Fruit fly (Drosophila melanogaster): ENCODE measurements around the gene Prosalpha4.

Prosalpha4 gene

DNA sequence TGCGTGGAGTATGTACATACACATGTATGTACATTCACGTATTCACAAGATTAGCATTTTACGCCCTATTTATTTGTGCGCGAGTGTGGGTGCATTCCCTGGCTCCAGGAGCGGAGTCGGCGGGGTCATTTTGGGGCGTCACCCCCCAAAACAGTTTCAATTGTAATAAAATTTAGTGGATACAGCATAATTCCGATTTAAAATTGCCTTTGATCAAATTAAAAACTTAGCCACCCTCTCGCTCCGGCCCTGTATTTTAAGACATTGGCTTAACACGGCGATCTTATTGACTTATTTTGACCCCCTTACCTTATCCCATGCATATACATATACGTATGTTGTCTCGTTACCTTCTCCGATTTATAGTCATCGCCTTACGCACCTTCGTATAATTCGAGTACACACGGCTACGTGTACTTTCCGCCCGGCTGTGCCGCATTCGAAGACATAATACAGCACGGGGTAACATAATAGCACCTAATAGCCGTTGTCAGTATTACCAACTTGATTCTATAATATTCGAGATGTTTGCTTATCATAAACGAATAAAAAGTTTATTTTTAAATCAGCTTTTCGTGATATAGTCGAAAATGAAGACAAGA is 3.4 kb downstream of the Prosalpha4 start (continued):
- TF ChIP-seq maf-S (GFP tag; optimal IDR thresholded peaks at IDR 0.05) (peak; percentile 55), CG6813 (GFP tag; optimal IDR thresholded peaks at IDR 0.05) (peak; percentile 46), lbe (GFP tag; optimal IDR thresholded peaks at IDR 0.05) (peak; percentile 68), sim (GFP tag; IDR thresholded peaks at IDR 0.05) (peak; percentile 83), nerfin-1 (tag; optimal IDR thresholded peaks at IDR 0.05) (peak; percentile 58), chm (GFP tag; IDR thresholded peaks at IDR 0.05) (peak; percentile 82), odd (GFP tag; optimal IDR thresholded peaks at IDR 0.05) (no peak), zfh1 (GFP tag; IDR thresholded peaks at IDR 0.05) (peak; percentile 93), CG12219 (GFP tag; optimal IDR thresholded peaks at IDR 0.05) (peak; percentile 68), dimm (GFP tag; IDR thresholded peaks at IDR 0.05) (no peak), CG30403 (GFP tag; optimal IDR thresholded peaks at IDR 0.05) (peak; percentile 74), CG15269 (tag; optimal IDR thresholded peaks at IDR 0.05) (peak; percentile 80), kni (GFP tag; optimal IDR thresholded peaks at IDR 0.05) (peak; percentile 2), CG7839 (tag; optimal IDR thresholded peaks at IDR 0.05) (peak; percentile 88), CG13894 (tag; optimal IDR thresholded peaks at IDR 0.05) (peak; percentile 72), gro (GFP tag; optimal IDR thresholded peaks at IDR 0.05) (peak; percentile 21), CG8388 (GFP tag; optimal IDR thresholded peaks at IDR 0.05) (peak; percentile 59), CG10267 (tag; optimal IDR thresholded peaks at IDR 0.05) (peak; percentile 17), trem (tag; optimal IDR thresholded peaks at IDR 0.05) (peak; percentile 23), Sin3A (optimal IDR thresholded peaks at IDR 0.05) (no peak), lov (optimal IDR thresholded peaks at IDR 0.05) (no peak), lov (GFP tag; IDR thresholded peaks at IDR 0.05) (peak; percentile 83; the same call in 2 of the 3 replicates), org-1 (GFP tag; optimal IDR thresholded peaks at IDR 0.05) (peak; percentile 80), Elba2 (GFP tag; optimal IDR thresholded peaks at IDR 0.05) (no peak), CG32532 (GFP tag; IDR thresholded peaks at IDR 0.05) (peak; percentile 85), B-H2 (GFP tag; optimal IDR thresholded peaks at IDR 0.05) (peak; percentile 19), Hey (tag; optimal IDR thresholded peaks at IDR 0.05) (no peak), Hmx (GFP tag; optimal IDR thresholded peaks at IDR 0.05) (peak; percentile 74), CG5180 (GFP tag; optimal IDR thresholded peaks at IDR 0.05) (peak; percentile 54), cas (GFP tag; IDR thresholded peaks at IDR 0.05) (peak; percentile 42; the same call in 1 of the 2 replicates), gfzf (GFP tag; optimal IDR thresholded peaks at IDR 0.05) (no peak), fd102C (GFP tag; optimal IDR thresholded peaks at IDR 0.05) (no peak), CG17328 (GFP tag; IDR thresholded peaks at IDR 0.05) (peak; percentile 80), ind (GFP tag; optimal IDR thresholded peaks at IDR 0.05) (peak; percentile 89), slp2 (GFP tag; optimal IDR thresholded peaks at IDR 0.05) (peak; percentile 87), Rx (GFP tag; IDR thresholded peaks at IDR 0.05) (peak; percentile 81), CG9876 (GFP tag; optimal IDR thresholded peaks at IDR 0.05) (peak; percentile 78), Tbp (GFP tag; optimal IDR thresholded peaks at IDR 0.05) (no peak), CG10274 (GFP tag; optimal IDR thresholded peaks at IDR 0.05) (peak; percentile 64), Rfx (GFP tag; IDR thresholded peaks at IDR 0.05) (peak; percentile 94), trh (GFP tag; optimal IDR thresholded peaks at IDR 0.05) (no peak), CG9437 (GFP tag; optimal IDR thresholded peaks at IDR 0.05) (peak; percentile 51), CG11723 (GFP tag; optimal IDR thresholded peaks at IDR 0.05) (peak; percentile 40), gcm2 (GFP tag; optimal IDR thresholded peaks at IDR 0.05) (peak; percentile 56), al (GFP tag; IDR thresholded peaks at IDR 0.05) (peak; percentile 83), abd-A (tag; optimal IDR thresholded peaks at IDR 0.05) (no peak), p53 (GFP tag; optimal IDR thresholded peaks at IDR 0.05) (peak; percentile 77), en (GFP tag; optimal IDR thresholded peaks at IDR 0.05) (peak; percentile 67), so (GFP tag; IDR thresholded peaks at IDR 0.05) (peak; percentile 75), Drgx (GFP tag; IDR thresholded peaks at IDR 0.05) (peak; percentile 93), CG4617 (GFP tag; optimal IDR thresholded peaks at IDR 0.05; ENCODE audit: borderline replicate concordance) (peak; percentile 47)
